Worm (Caenorhabditis elegans): ENCODE results near the gene ugt-12.

DNA sequence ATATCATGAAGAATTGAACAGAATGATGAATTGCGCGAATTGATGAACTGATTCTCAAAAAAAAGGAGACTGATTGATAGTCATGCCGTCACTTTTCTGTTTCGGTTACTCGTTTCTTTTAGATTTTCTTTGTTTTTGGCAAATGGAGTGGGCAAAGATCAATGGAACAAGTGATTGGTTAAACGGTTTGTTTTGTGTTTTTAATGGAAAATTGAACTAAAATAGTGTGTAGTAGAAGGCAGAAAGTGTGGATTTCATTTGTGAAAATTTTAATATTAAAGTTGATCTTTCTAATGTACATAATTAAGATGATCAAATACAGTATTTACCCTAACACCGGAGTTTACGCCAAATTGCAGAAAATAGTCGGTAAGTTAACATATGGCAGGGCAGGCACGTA lies 49.5 kb downstream of the ugt-12 start, which contains the start of gene nas-9:
- TF ChIP-seq mep-1 (tag; optimal IDR thresholded peaks at IDR 0.05) = no peak
- TF ChIP-seq nhr-12 (tag; optimal IDR thresholded peaks at IDR 0.05) = no peak
- no peak for TF ChIP-seq ztf-11 (tag; optimal IDR thresholded peaks at IDR 0.05)
- TF ChIP-seq pha-4 (tag; optimal IDR thresholded peaks at IDR 0.05) = no peak

Data from whole organism, mixed stage, embryonic.